Fruit fly (Drosophila melanogaster) whole organism, embryonic: ENCODE measurements around the gene Bsg.

Source experiments
- Atf-2 ChIP-seq: fragments of 200-800 bp; sonication (Bioruptor generic); optimal IDR thresholded peaks from 2 replicates; lab custom pipeline; 2016; ENCODE audit warnings: missing biosample characterization, missing genetic modification characterization
- Bteb2 ChIP-seq: fragments of 200-800 bp; sonication (Bioruptor generic); optimal IDR thresholded peaks from 2 replicates; lab custom pipeline; 2016; ENCODE audit warnings: missing biosample characterization, missing genetic modification characterization
- CG11695 ChIP-seq: fragments of 200-800 bp; sonication (Bioruptor generic); IDR thresholded peaks from 3 replicates; pipeline ENCODE4 v1.3.6; 2022; ENCODE audit warnings: missing biosample characterization, missing genetic modification characterization
- CG1602 ChIP-seq: fragments of 200-800 bp; sonication (Bioruptor generic); optimal IDR thresholded peaks from 3 replicates; lab custom pipeline; 2016; ENCODE audit warnings: missing biosample characterization, missing genetic modification characterization
- CG18011 ChIP-seq: fragments of 200-800 bp; sonication (Bioruptor generic); optimal IDR thresholded peaks from 2 replicates; lab custom pipeline; 2017; ENCODE audit warnings: missing biosample characterization, missing genetic modification characterization, mild to moderate bottlenecking, moderate library complexity, missing genotype
- CG18619 ChIP-seq: fragments of 200-800 bp; sonication (Bioruptor generic); optimal IDR thresholded peaks from 3 replicates; lab custom pipeline; 2017; ENCODE audit warnings: missing biosample characterization, mild to moderate bottlenecking, missing genetic modification characterization
- CG8765 ChIP-seq: fragments of 200-800 bp; sonication (Bioruptor generic); IDR thresholded peaks from 2 replicates; pipeline ENCODE4 v1.3.6; 2022; ENCODE audit warnings: missing biosample characterization, missing genetic modification characterization
- CG9876 ChIP-seq: fragments of 200-800 bp; sonication (Bioruptor generic); optimal IDR thresholded peaks from 2 replicates; lab custom pipeline; 2016; ENCODE audit warnings: missing biosample characterization, missing genetic modification characterization
- CkIIα-i1 ChIP-seq: fragments of 200-800 bp; sonication (Bioruptor generic); IDR thresholded peaks from 2 replicates; pipeline ENCODE4 v1.3.6; 2022; ENCODE audit warnings: missing biosample characterization, missing genetic modification characterization
- CrebB ChIP-seq: fragments of 200-800 bp; sonication (Bioruptor generic); optimal IDR thresholded peaks from 3 replicates; lab custom pipeline; 2018; ENCODE audit warnings: missing biosample characterization, mild to moderate bottlenecking, missing genetic modification characterization
- D19B ChIP-seq: fragments of 200-800 bp; sonication (Bioruptor generic); optimal IDR thresholded peaks from 2 replicates; lab custom pipeline; 2017; ENCODE audit warnings: missing biosample characterization, mild to moderate bottlenecking, missing genetic modification characterization
- Elba2 ChIP-seq: fragments of 200-800 bp; sonication (Bioruptor generic); optimal IDR thresholded peaks from 3 replicates; lab custom pipeline; 2016; ENCODE audit warnings: missing biosample characterization, missing genetic modification characterization
- Fer1 ChIP-seq: fragments of 200-800 bp; sonication (Bioruptor generic); optimal IDR thresholded peaks from 2 replicates; lab custom pipeline; 2017; ENCODE audit warnings: missing biosample characterization, mild to moderate bottlenecking, missing genetic modification characterization
- HmgD ChIP-seq: fragments of 200-800 bp; sonication (Bioruptor generic); optimal IDR thresholded peaks from 3 replicates; lab custom pipeline; 2016; ENCODE audit warnings: missing biosample characterization, missing genetic modification characterization
- Nf-YA ChIP-seq: fragments of 200-800 bp; sonication (Bioruptor generic); IDR thresholded peaks from 2 replicates; pipeline ENCODE4 v1.3.6; 2022; ENCODE audit warnings: missing biosample characterization, missing genetic modification characterization
- Ravus ChIP-seq: fragments of 200-800 bp; sonication (Bioruptor generic); IDR thresholded peaks from 2 replicates; pipeline ENCODE4 v1.3.6; 2022; ENCODE audit warnings: missing biosample characterization, missing genetic modification characterization
- Sox102F ChIP-seq: fragments of 200-800 bp; sonication (Bioruptor generic); optimal IDR thresholded peaks from 2 replicates; lab custom pipeline; 2018; ENCODE audit warnings: missing biosample characterization, mild to moderate bottlenecking, missing genetic modification characterization, moderate library complexity
- Trl ChIP-seq, 3 experiments: fragments of >200 bp in 2 of 3; fragments of 200-800 bp in 1 of 3; sonication (Bioruptor generic) in 1 of 3; optimal IDR thresholded peaks; 2 replicates in 1 of 3; 3 replicates in 2 of 3; lab custom pipeline; 2016 to 2017; ENCODE audit warnings: missing biosample characterization in 1 of 3, missing genetic modification characterization in 1 of 3
- az2 ChIP-seq: fragments of 200-800 bp; sonication (Bioruptor generic); optimal IDR thresholded peaks from 3 replicates; lab custom pipeline; 2016; ENCODE audit warnings: missing biosample characterization, missing genetic modification characterization
- bcd ChIP-seq: fragments of 200-800 bp; sonication (Bioruptor generic); optimal IDR thresholded peaks from 2 replicates; lab custom pipeline; 2017; ENCODE audit warnings: missing biosample characterization, mild to moderate bottlenecking, missing genetic modification characterization
- bowl ChIP-seq: fragments of 200-800 bp; sonication (Bioruptor generic); IDR thresholded peaks from 2 replicates; pipeline ENCODE4 v1.3.6; 2022; ENCODE audit warnings: missing biosample characterization, missing genetic modification characterization
- cad ChIP-seq: fragments of >200 bp; optimal IDR thresholded peaks from 2 replicates; lab custom pipeline; 2017; ENCODE audit warnings: missing biosample characterization, missing genetic modification characterization
- cas ChIP-seq: fragments of 200-800 bp; sonication (Bioruptor generic); IDR thresholded peaks from 2 replicates; pipeline ENCODE4 v1.3.6; 2022; ENCODE audit warnings: missing biosample characterization, missing genetic modification characterization
- chif ChIP-seq, 2 experiments: fragments of 200-800 bp; sonication (Bioruptor generic); optimal IDR thresholded peaks; 3 replicates each; lab custom pipeline; 2016; ENCODE audit warnings: missing biosample characterization in 2 of 2, missing genetic modification characterization in 2 of 2
- ci ChIP-seq: fragments of 200-800 bp; sonication (Bioruptor generic); IDR thresholded peaks from 3 replicates; pipeline ENCODE4 v1.3.6; 2022; ENCODE audit warnings: missing biosample characterization, missing genetic modification characterization
- corto ChIP-seq: fragments of 200-800 bp; sonication (Bioruptor generic); optimal IDR thresholded peaks from 2 replicates; lab custom pipeline; 2016; ENCODE audit warnings: missing biosample characterization, mild to moderate bottlenecking, missing genetic modification characterization, moderate library complexity
- emc ChIP-seq: fragments of 200-800 bp; sonication (Bioruptor generic); optimal IDR thresholded peaks from 2 replicates; lab custom pipeline; 2016; ENCODE audit warnings: missing biosample characterization, missing genetic modification characterization
- en ChIP-seq: fragments of 200-800 bp; sonication (Bioruptor generic); optimal IDR thresholded peaks from 2 replicates; lab custom pipeline; 2016; ENCODE audit warnings: missing biosample characterization, missing genetic modification characterization
- gce ChIP-seq: fragments of 200-800 bp; sonication (Bioruptor generic); IDR thresholded peaks from 3 replicates; pipeline ENCODE4 v1.3.6; 2022; ENCODE audit warnings: missing biosample characterization, missing genetic modification characterization
- gsb ChIP-seq: fragments of 200-800 bp; sonication (Bioruptor generic); IDR thresholded peaks from 2 replicates; pipeline ENCODE4 v1.3.6; 2022; ENCODE audit warnings: missing biosample characterization, missing genetic modification characterization
- hkb ChIP-seq, 2 experiments: fragments of 200-800 bp in 1 of 2; fragments of >200 bp in 1 of 2; sonication (Bioruptor generic) in 1 of 2; IDR thresholded peaks in 1 of 2; optimal IDR thresholded peaks in 1 of 2; 2 replicates each; pipeline versions ENCODE4 v1.3.6 to Lab custom; 2017 to 2022; ENCODE audit warnings: missing biosample characterization in 1 of 2, missing genetic modification characterization in 1 of 2
- jigr1 ChIP-seq: fragments of 200-800 bp; sonication (Bioruptor generic); IDR thresholded peaks from 3 replicates; pipeline ENCODE4 v1.3.6; 2022; ENCODE audit warnings: missing biosample characterization, missing genetic modification characterization
- lab ChIP-seq: fragments of 200-800 bp; sonication (Bioruptor generic); optimal IDR thresholded peaks from 3 replicates; lab custom pipeline; 2017; ENCODE audit warnings: missing biosample characterization, missing genetic modification characterization, mild to moderate bottlenecking, moderate library complexity, missing genetic modification reagents
- lmd ChIP-seq: fragments of 200-800 bp; sonication (Bioruptor generic); IDR thresholded peaks from 2 replicates; pipeline ENCODE4 v1.3.6; 2022; ENCODE audit warnings: missing biosample characterization, missing genetic modification characterization
- maf-S ChIP-seq: fragments of 200-800 bp; sonication (Bioruptor generic); optimal IDR thresholded peaks from 2 replicates; lab custom pipeline; 2016; ENCODE audit warnings: missing biosample characterization, missing genetic modification characterization
- oc ChIP-seq: fragments of 200-800 bp; sonication (Bioruptor generic); optimal IDR thresholded peaks from 2 replicates; lab custom pipeline; 2018; ENCODE audit warnings: missing biosample characterization, mild to moderate bottlenecking, missing genetic modification characterization, moderate library complexity
- sens ChIP-seq: fragments of 200-800 bp; sonication (Bioruptor generic); peaks from one replicate; lab custom pipeline; 2016; ENCODE audit warnings: missing biosample characterization, missing genetic modification characterization
- sima ChIP-seq: fragments of 200-800 bp; sonication (Bioruptor generic); optimal IDR thresholded peaks from 2 replicates; lab custom pipeline; 2016; ENCODE audit warnings: missing biosample characterization, missing genetic modification characterization
- so ChIP-seq: fragments of 200-800 bp; sonication (Bioruptor generic); IDR thresholded peaks from 3 replicates; pipeline ENCODE4 v1.3.6; 2022; ENCODE audit warnings: missing biosample characterization, missing genetic modification characterization
- tin ChIP-seq: fragments of 200-800 bp; sonication (Bioruptor generic); optimal IDR thresholded peaks from 3 replicates; lab custom pipeline; 2016; ENCODE audit warnings: missing biosample characterization, missing genetic modification characterization
- zen ChIP-seq: fragments of 200-800 bp; sonication (Bioruptor generic); optimal IDR thresholded peaks from 3 replicates; lab custom pipeline; 2018; ENCODE audit warnings: missing biosample characterization, mild to moderate bottlenecking, missing genetic modification characterization, moderate library complexity
- zf30C ChIP-seq: fragments of 200-800 bp; sonication (Bioruptor generic); optimal IDR thresholded peaks from 3 replicates; lab custom pipeline; 2018; ENCODE audit warnings: missing biosample characterization, mild to moderate bottlenecking, missing genetic modification characterization

Gene Bsg

DNA sequence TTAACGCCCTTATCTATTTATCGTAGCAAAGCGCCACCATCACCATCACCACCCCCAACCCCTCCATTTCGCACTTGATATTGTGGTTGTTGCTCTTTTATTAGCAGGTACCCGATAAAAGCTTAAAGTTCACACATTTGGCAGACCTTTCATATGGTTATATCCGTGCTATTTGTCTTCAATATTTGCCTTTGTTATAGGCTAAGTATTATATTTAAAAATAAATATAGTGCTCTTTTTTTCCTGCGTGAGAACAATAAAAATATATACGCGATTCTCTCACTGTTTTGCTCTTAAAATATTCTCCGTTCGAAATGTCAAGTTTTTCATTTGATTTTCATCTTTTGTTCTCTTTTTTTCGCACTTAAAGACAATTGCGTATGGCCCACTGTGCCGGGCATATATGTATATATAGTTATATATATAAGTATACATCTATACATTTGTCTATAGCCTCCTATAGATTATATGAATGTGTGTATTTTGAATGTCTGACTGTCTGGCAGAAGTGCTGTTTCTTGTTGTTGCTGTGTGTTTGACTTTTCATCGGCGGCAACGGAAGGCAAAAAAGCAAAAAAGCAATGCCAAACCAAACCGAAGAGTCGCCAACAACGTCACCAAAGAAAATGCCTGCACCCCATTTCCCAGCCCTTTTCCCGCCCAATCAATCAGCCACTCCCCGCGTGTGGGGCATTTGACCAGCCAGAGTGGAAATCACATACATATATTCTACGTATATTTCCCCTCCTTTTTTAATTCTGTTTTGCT is 11.0 kb downstream of the Bsg start (continued):
- no peak for TF ChIP-seq chif (GFP tag; optimal IDR thresholded peaks at IDR 0.05; lab: Kevin White, UChicago)
- no peak for TF ChIP-seq Sox102F (GFP tag; lab: Kevin White, UChicago)
- TF ChIP-seq CG18011 (GFP tag; lab: Kevin White, UChicago), result no peak
- TF ChIP-seq zf30C (GFP tag; lab: Kevin White, UChicago), result no peak
- no peak for TF ChIP-seq gce (GFP tag; lab: Robert Waterston, UW)
- TF ChIP-seq Bteb2 (GFP tag; lab: Kevin White, UChicago), result no peak
- TF ChIP-seq sens (GFP tag; lab: Kevin White, UChicago), result peak; percentile 40
- TF ChIP-seq jigr1, result no peak
- no peak for TF ChIP-seq gsb (GFP tag; lab: Robert Waterston, UW)
- no peak for TF ChIP-seq cas
- TF ChIP-seq CG1602 (GFP tag; lab: Kevin White, UChicago), result no peak
- no peak for TF ChIP-seq bcd (GFP tag; lab: Kevin White, UChicago)
- TF ChIP-seq D19B (GFP tag; lab: Kevin White, UChicago), result no peak
- no peak for TF ChIP-seq ci (GFP tag; lab: Robert Waterston, UW)
- TF ChIP-seq oc (tag; lab: Kevin White, UChicago), result no peak
- TF ChIP-seq bowl (GFP tag; lab: Robert Waterston, UW), result no peak
- TF ChIP-seq tin (GFP tag; lab: Kevin White, UChicago), result no peak
- no peak for TF ChIP-seq maf-S (GFP tag; lab: Kevin White, UChicago)
- no peak for TF ChIP-seq CG9876 (GFP tag; lab: Kevin White, UChicago)
- no peak for TF ChIP-seq Ravus (GFP tag; lab: Robert Waterston, UW)
- peak; percentile 7 for TF ChIP-seq lab (GFP tag; lab: Kevin White, UChicago)
- no peak for TF ChIP-seq CG11695 (GFP tag; lab: Robert Waterston, UW)
- TF ChIP-seq CG8765, result no peak
- TF ChIP-seq so (GFP tag; lab: Robert Waterston, UW), result no peak
- no peak for TF ChIP-seq hkb (optimal IDR thresholded peaks at IDR 0.05; lab: Kevin White, UChicago)
- no peak for TF ChIP-seq hkb (GFP tag; IDR thresholded peaks at IDR 0.05; lab: Robert Waterston, UW)
- no peak for TF ChIP-seq CkIIα-i1 (GFP tag; lab: Robert Waterston, UW)
- TF ChIP-seq CG18619 (GFP tag; lab: Kevin White, UChicago), result no peak
- no peak for TF ChIP-seq HmgD (GFP tag; lab: Kevin White, UChicago)
- TF ChIP-seq en (GFP tag; lab: Kevin White, UChicago), result no peak
- TF ChIP-seq Trl (optimal IDR thresholded peaks at IDR 0.05; lab: Kevin White, UChicago), result peak in 1 of 2 experiments; percentile 47
- no peak for TF ChIP-seq Trl (GFP tag; optimal IDR thresholded peaks at IDR 0.05; lab: Kevin White, UChicago)
- TF ChIP-seq Fer1 (GFP tag; lab: Kevin White, UChicago), result peak; percentile 30
- TF ChIP-seq Atf-2 (GFP tag; lab: Kevin White, UChicago), result no peak
- TF ChIP-seq Elba2, result no peak
- TF ChIP-seq CrebB (tag; lab: Kevin White, UChicago), result no peak
- TF ChIP-seq emc (GFP tag; lab: Kevin White, UChicago), result no peak
- TF ChIP-seq az2 (GFP tag; lab: Kevin White, UChicago), result no peak
- TF ChIP-seq zen (tag; lab: Kevin White, UChicago), result no peak
- TF ChIP-seq sima (GFP tag; lab: Kevin White, UChicago), result no peak
- no peak for TF ChIP-seq Nf-YA
- TF ChIP-seq corto (GFP tag; lab: Kevin White, UChicago), result no peak
- TF ChIP-seq lmd (GFP tag; lab: Robert Waterston, UW), result no peak; the same call in 1 of the 2 replicates
- no peak for TF ChIP-seq cad (GFP tag; lab: Kevin White, UChicago)
